Fruit fly (Drosophila melanogaster): ENCODE results near the gene CG14546.
A peak's percentile ranks its signal among the peaks of the same experiment; 100 is the strongest.

The CG14546 gene

DNA sequence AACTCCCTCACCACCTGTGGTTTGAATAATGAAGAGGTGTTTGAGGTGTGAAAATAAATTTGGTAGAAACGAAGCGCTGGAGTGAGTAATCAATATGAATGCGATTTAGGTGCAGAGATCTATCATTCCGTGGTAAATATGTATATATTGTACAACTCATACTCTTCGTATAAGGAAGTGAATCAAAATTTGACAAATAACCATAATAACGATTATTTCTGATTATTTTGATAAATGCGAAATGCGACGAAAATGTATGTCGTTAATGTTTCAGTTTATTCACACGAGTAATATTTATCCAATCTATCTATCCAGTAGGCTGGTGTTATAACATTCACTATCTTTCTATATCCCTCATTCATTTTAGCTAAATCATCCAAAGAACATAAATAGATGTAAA lies 36.5 kb upstream of the CG14546 start, which contains the start of gene CG14540 (continued):
- no peak for TF ChIP-seq Hand (GFP tag; optimal IDR thresholded peaks at IDR 0.05)

DNA sequence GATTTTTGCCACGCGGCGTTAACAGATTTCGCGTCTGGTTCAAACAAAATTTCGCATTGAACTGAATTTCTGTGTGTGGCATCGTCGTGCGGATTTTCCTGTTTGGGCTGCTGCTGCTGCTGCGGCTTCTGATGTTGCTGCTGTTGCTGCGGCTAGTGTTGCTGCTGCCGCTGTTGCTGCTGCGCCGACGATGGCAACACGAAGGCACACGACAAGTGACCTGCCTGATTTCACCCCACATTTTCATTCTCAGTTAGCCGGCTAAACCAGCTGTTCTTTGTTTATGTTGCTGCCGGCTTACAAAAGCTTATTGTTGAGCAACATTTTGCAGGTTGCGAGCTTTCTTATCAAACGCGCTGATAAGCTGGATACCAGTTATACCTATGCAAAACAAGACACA lies 33.7 kb upstream of the CG14546 start, which contains the start of gene CCAP-R:
CCAP-R (minus strand) TSS at position 179 of the 400 bp plus-strand sequence.
- TF ChIP-seq HLH54F (GFP tag; optimal IDR thresholded peaks at IDR 0.05): no peak
- TF ChIP-seq CG13287 (GFP tag; IDR thresholded peaks at IDR 0.05; ENCODE audit: partially characterized antibody): peak; percentile 19; the same call in 1 of the 2 replicates
- no peak for TF ChIP-seq Ptx1 (GFP tag; IDR thresholded peaks at IDR 0.05)
- TF ChIP-seq crp (GFP tag; optimal IDR thresholded peaks at IDR 0.05): peak in 1 of 2 experiments; percentile 26
- no peak for TF ChIP-seq CG11723 (GFP tag; optimal IDR thresholded peaks at IDR 0.05)
- TF ChIP-seq pita (GFP tag; optimal IDR thresholded peaks at IDR 0.05): no peak
- peak; percentile 99 for TF ChIP-seq CG11504 (tag; optimal IDR thresholded peaks at IDR 0.05)
- TF ChIP-seq Adf1 (GFP tag; IDR thresholded peaks at IDR 0.05): 0 out of 2 replicates have a peak, but pooled peaks have one; percentile 51
- no peak for TF ChIP-seq fd64A (GFP tag; optimal IDR thresholded peaks at IDR 0.05)
- TF ChIP-seq Deaf1 (tag; optimal IDR thresholded peaks at IDR 0.05): peak; percentile 82
- TF ChIP-seq CG7786 (GFP tag; optimal IDR thresholded peaks at IDR 0.05): no peak
- no peak for TF ChIP-seq Hr78 (GFP tag; optimal IDR thresholded peaks at IDR 0.05)

DNA sequence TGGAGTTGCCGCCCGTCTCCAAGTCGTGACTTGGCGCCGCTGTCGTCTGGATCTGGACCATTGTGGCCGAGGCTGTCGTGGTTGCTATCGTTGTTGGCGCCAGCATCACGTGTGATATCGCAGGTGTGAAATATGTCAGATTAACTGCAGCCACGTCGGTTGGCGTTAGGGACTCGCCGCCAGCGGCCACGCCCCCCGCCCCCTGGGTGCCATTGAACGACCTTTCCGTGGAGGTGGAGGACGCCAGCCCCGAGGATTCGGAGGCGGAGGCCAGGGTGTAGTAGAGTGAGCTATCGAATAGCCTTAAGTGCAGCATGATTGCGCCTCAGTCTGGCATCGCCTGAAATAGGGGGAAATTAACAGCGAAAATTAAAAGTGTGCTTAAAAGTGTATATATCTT lies 18.9 kb upstream of the CG14546 start:
- TF ChIP-seq CTCF (GFP tag; optimal IDR thresholded peaks at IDR 0.05) (no peak), pan (optimal IDR thresholded peaks at IDR 0.05) (no peak), pan (GFP tag; optimal IDR thresholded peaks at IDR 0.05 in 1 of 2, IDR thresholded peaks at IDR 0.05 in 1 of 2) (peak in 1 of 2 experiments; percentile 13), NC2α (GFP tag; optimal IDR thresholded peaks at IDR 0.05) (no peak), CG17612 (GFP tag; IDR thresholded peaks at IDR 0.05) (no peak), ttk (GFP tag; IDR thresholded peaks at IDR 0.05) (no peak), Awh (GFP tag; IDR thresholded peaks at IDR 0.05) (no peak), CG4328 (GFP tag; optimal IDR thresholded peaks at IDR 0.05) (no peak), CG7987 (GFP tag; optimal IDR thresholded peaks at IDR 0.05) (no peak), bcd (GFP tag; optimal IDR thresholded peaks at IDR 0.05) (no peak), tgo (GFP tag; IDR thresholded peaks at IDR 0.05) (no peak), CG11696 (GFP tag; IDR thresholded peaks at IDR 0.05) (no peak), CG11456 (GFP tag; IDR thresholded peaks at IDR 0.05) (0 out of 3 replicates have a peak, but pooled peaks have one; percentile 32), CG30020 (tag; optimal IDR thresholded peaks at IDR 0.05) (no peak), ash1 (GFP tag; optimal IDR thresholded peaks at IDR 0.05) (no peak), Hr39 (optimal IDR thresholded peaks at IDR 0.05) (peak; percentile 69), CG8281 (tag; optimal IDR thresholded peaks at IDR 0.05) (no peak), schlank (tag; optimal IDR thresholded peaks at IDR 0.05) (no peak), grn (GFP tag; optimal IDR thresholded peaks at IDR 0.05) (no peak), CG3407 (GFP tag; optimal IDR thresholded peaks at IDR 0.05) (no peak), wor (GFP tag; IDR thresholded peaks at IDR 0.05) (no peak), odd (GFP tag; optimal IDR thresholded peaks at IDR 0.05) (no peak), ken (GFP tag; IDR thresholded peaks at IDR 0.05) (0 out of 3 replicates have a peak, but pooled peaks have one; percentile 20), CG11247 (GFP tag; IDR thresholded peaks at IDR 0.05) (no peak), crol (GFP tag; IDR thresholded peaks at IDR 0.05) (no peak), dysf (GFP tag; IDR thresholded peaks at IDR 0.05) (0 out of 3 replicates have a peak, but pooled peaks have one; percentile 12), Xbp1 (GFP tag; optimal IDR thresholded peaks at IDR 0.05) (no peak), Pdp1 (GFP tag; optimal IDR thresholded peaks at IDR 0.05) (no peak), Mad (GFP tag; optimal IDR thresholded peaks at IDR 0.05) (no peak)

Data from whole organism, embryonic.